Fruit fly (Drosophila melanogaster) whole organism, embryonic: ENCODE data around the gene trbd.
A peak's percentile ranks its signal among the peaks of the same experiment; 100 is the strongest.

Experiments used
- Ada2b ChIP-seq: fragments of 200-800 bp; sonication (Bioruptor generic); IDR thresholded peaks from 2 replicates; pipeline ENCODE4 v1.3.6; 2022; ENCODE audit warnings: missing biosample characterization, missing genetic modification characterization
- CG10147 ChIP-seq: fragments of 200-800 bp; sonication (Bioruptor generic); optimal IDR thresholded peaks from 2 replicates; lab custom pipeline; 2019; ENCODE audit warnings: missing biosample characterization, mild to moderate bottlenecking, missing genetic modification characterization, moderate library complexity
- CG10267 ChIP-seq: fragments of 200-800 bp; sonication (Bioruptor generic); optimal IDR thresholded peaks from 2 replicates; lab custom pipeline; 2018; ENCODE audit warnings: missing biosample characterization, mild to moderate bottlenecking, missing genetic modification characterization, moderate library complexity
- CG11696 ChIP-seq: fragments of 200-800 bp; sonication (Bioruptor generic); IDR thresholded peaks from 2 replicates; pipeline ENCODE4 v1.3.6; 2022; ENCODE audit warnings: missing biosample characterization, missing genetic modification characterization
- CG13424 ChIP-seq: fragments of 200-800 bp; sonication (Bioruptor generic); optimal IDR thresholded peaks from 2 replicates; lab custom pipeline; 2019; ENCODE audit warnings: missing biosample characterization, mild to moderate bottlenecking, missing genetic modification characterization, moderate library complexity
- CG13624 ChIP-seq: fragments of 200-800 bp; sonication (Bioruptor generic); optimal IDR thresholded peaks from 2 replicates; lab custom pipeline; 2016; ENCODE audit warnings: missing biosample characterization, missing genetic modification characterization
- CG15269 ChIP-seq: fragments of 200-800 bp; sonication (Bioruptor generic); optimal IDR thresholded peaks from 2 replicates; lab custom pipeline; 2018; ENCODE audit warnings: missing biosample characterization, mild to moderate bottlenecking, missing genetic modification characterization, moderate library complexity
- CG2129 ChIP-seq: fragments of 200-800 bp; sonication (Bioruptor generic); IDR thresholded peaks from 2 replicates; pipeline ENCODE4 v1.3.6; 2022; ENCODE audit warnings: missing biosample characterization, missing genetic modification characterization; ENCODE audit not compliant: partially characterized antibody
- CG2202 ChIP-seq: fragments of 200-800 bp; sonication (Bioruptor generic); optimal IDR thresholded peaks from 2 replicates; lab custom pipeline; 2018; ENCODE audit warnings: missing biosample characterization, mild to moderate bottlenecking, missing genetic modification characterization
- CG3281 ChIP-seq: fragments of 200-800 bp; sonication (Bioruptor generic); optimal IDR thresholded peaks from 3 replicates; lab custom pipeline; 2017; ENCODE audit warnings: missing biosample characterization, mild to moderate bottlenecking, missing genetic modification characterization
- CG4820 ChIP-seq: fragments of 200-800 bp; sonication (Bioruptor generic); optimal IDR thresholded peaks from 3 replicates; lab custom pipeline; 2016; ENCODE audit warnings: missing biosample characterization, missing genetic modification characterization
- CG6175 ChIP-seq: fragments of 200-800 bp; sonication (Bioruptor generic); IDR thresholded peaks from 3 replicates; pipeline ENCODE4 v1.3.6; 2022; ENCODE audit warnings: missing biosample characterization, missing genetic modification characterization
- CG6654 ChIP-seq: fragments of 200-800 bp; sonication (Bioruptor generic); optimal IDR thresholded peaks from 2 replicates; lab custom pipeline; 2017; ENCODE audit warnings: missing biosample characterization, mild to moderate bottlenecking, missing genetic modification characterization
- CG8944 ChIP-seq: fragments of 200-800 bp; sonication (Bioruptor generic); optimal IDR thresholded peaks from 3 replicates; lab custom pipeline; 2016; ENCODE audit warnings: missing biosample characterization, missing genetic modification characterization
- Camta ChIP-seq: fragments of 200-800 bp; sonication (Bioruptor generic); optimal IDR thresholded peaks from 2 replicates; lab custom pipeline; 2016; ENCODE audit warnings: missing biosample characterization, missing genetic modification characterization
- CrebB ChIP-seq: fragments of 200-800 bp; sonication (Bioruptor generic); optimal IDR thresholded peaks from 3 replicates; lab custom pipeline; 2018; ENCODE audit warnings: missing biosample characterization, mild to moderate bottlenecking, missing genetic modification characterization
- Gug ChIP-seq: fragments of 200-800 bp; sonication (Bioruptor generic); IDR thresholded peaks from 4 replicates; pipeline ENCODE4 v1.3.6; 2022; ENCODE audit warnings: missing biosample characterization, missing genetic modification characterization
- H2.0 ChIP-seq: fragments of 200-800 bp; sonication (Bioruptor generic); IDR thresholded peaks from 2 replicates; pipeline ENCODE4 v1.3.6; 2022; ENCODE audit warnings: missing biosample characterization, missing genetic modification characterization
- Hand ChIP-seq: fragments of 200-800 bp; sonication (Bioruptor generic); optimal IDR thresholded peaks from 2 replicates; lab custom pipeline; 2017; ENCODE audit warnings: mild to moderate bottlenecking, missing biosample characterization, missing genetic modification reagents, missing genetic modification characterization
- Hey ChIP-seq: fragments of 200-800 bp; sonication (Bioruptor generic); optimal IDR thresholded peaks from 3 replicates; lab custom pipeline; 2018; ENCODE audit warnings: missing biosample characterization, mild to moderate bottlenecking, missing genetic modification characterization
- Hr3 ChIP-seq: fragments of 200-800 bp; sonication (Bioruptor generic); optimal IDR thresholded peaks from 3 replicates; lab custom pipeline; 2016; ENCODE audit warnings: missing biosample characterization, missing genetic modification characterization
- NC2β ChIP-seq: fragments of 200-800 bp; sonication (Bioruptor generic); optimal IDR thresholded peaks from 2 replicates; lab custom pipeline; 2016; ENCODE audit warnings: missing biosample characterization, missing genetic modification characterization
- Oli ChIP-seq: fragments of 200-800 bp; sonication (Bioruptor generic); optimal IDR thresholded peaks from 2 replicates; lab custom pipeline; 2018; ENCODE audit warnings: missing biosample characterization, mild to moderate bottlenecking, missing genetic modification characterization, moderate library complexity
- Scr ChIP-seq: fragments of 200-800 bp; sonication (Bioruptor generic); IDR thresholded peaks from 2 replicates; pipeline ENCODE4 v1.3.6; 2022; ENCODE audit warnings: missing biosample characterization, missing genetic modification characterization; ENCODE audit not compliant: partially characterized antibody
- Six4 ChIP-seq: fragments of 200-800 bp; sonication (Bioruptor generic); optimal IDR thresholded peaks from 2 replicates; lab custom pipeline; 2016; ENCODE audit warnings: missing biosample characterization, missing genetic modification characterization
- Sox102F ChIP-seq: fragments of 200-800 bp; sonication (Bioruptor generic); optimal IDR thresholded peaks from 2 replicates; lab custom pipeline; 2018; ENCODE audit warnings: missing biosample characterization, mild to moderate bottlenecking, missing genetic modification characterization, moderate library complexity
- Sry-δ ChIP-seq: fragments of 200-800 bp; sonication (Bioruptor generic); optimal IDR thresholded peaks from 2 replicates; lab custom pipeline; 2016; ENCODE audit warnings: missing biosample characterization, missing genetic modification characterization
- Taf1 ChIP-seq: fragments of 200-800 bp; sonication (Bioruptor generic); IDR thresholded peaks from 2 replicates; pipeline ENCODE4 v1.3.6; 2022; ENCODE audit warnings: missing biosample characterization, missing genetic modification characterization
- Usf ChIP-seq: fragments of 200-800 bp; sonication (Bioruptor generic); optimal IDR thresholded peaks from 2 replicates; lab custom pipeline; 2017; ENCODE audit warnings: missing genotype, missing biosample characterization, missing genetic modification characterization
- ac ChIP-seq: fragments of 200-800 bp; sonication (Bioruptor generic); optimal IDR thresholded peaks from 3 replicates; lab custom pipeline; 2017; ENCODE audit warnings: missing biosample characterization, mild to moderate bottlenecking, missing genetic modification characterization
- cad ChIP-seq: fragments of >200 bp; optimal IDR thresholded peaks from 2 replicates; lab custom pipeline; 2017; ENCODE audit warnings: missing biosample characterization, missing genetic modification characterization
- chinmo ChIP-seq: fragments of 200-800 bp; sonication (Bioruptor generic); IDR thresholded peaks from 4 replicates; pipeline ENCODE4 v1.3.6; 2022; ENCODE audit warnings: missing biosample characterization, missing genetic modification characterization; ENCODE audit not compliant: partially characterized antibody
- croc ChIP-seq: fragments of 200-800 bp; sonication (Bioruptor generic); conservative IDR thresholded peaks from 3 replicates; pipeline ENCODE4 v1.3.6; 2022; ENCODE audit warnings: missing biosample characterization, missing genetic modification characterization
- crp ChIP-seq, 2 experiments: fragments of 200-800 bp; sonication (Bioruptor generic); optimal IDR thresholded peaks; 2 replicates in 1 of 2; 3 replicates in 1 of 2; lab custom pipeline; 2017; ENCODE audit warnings: missing biosample characterization in 2 of 2, missing genetic modification characterization in 2 of 2, mild to moderate bottlenecking in 1 of 2, moderate library complexity in 1 of 2
- dimm ChIP-seq: fragments of 200-800 bp; sonication (Bioruptor generic); IDR thresholded peaks from 2 replicates; pipeline ENCODE4 v1.3.6; 2022; ENCODE audit warnings: missing biosample characterization, missing genetic modification characterization
- dmrt99B ChIP-seq: fragments of 200-800 bp; sonication (Bioruptor generic); optimal IDR thresholded peaks from 2 replicates; lab custom pipeline; 2018; ENCODE audit warnings: missing biosample characterization, mild to moderate bottlenecking, missing genetic modification characterization, moderate library complexity
- esg ChIP-seq: fragments of 200-800 bp; sonication (Bioruptor generic); conservative IDR thresholded peaks from 2 replicates; pipeline ENCODE4 v1.3.6; 2022; ENCODE audit warnings: missing biosample characterization, missing genetic modification characterization
- eve ChIP-seq, 2 experiments: fragments of >200 bp; optimal IDR thresholded peaks; 2 replicates each; lab custom pipeline; 2017; ENCODE audit warnings: missing biosample characterization in 2 of 2, missing genetic modification characterization in 2 of 2
- fd102C ChIP-seq: fragments of 200-800 bp; sonication (Bioruptor generic); optimal IDR thresholded peaks from 2 replicates; lab custom pipeline; 2018; ENCODE audit warnings: missing biosample characterization, mild to moderate bottlenecking, missing genetic modification characterization, moderate library complexity
- gfzf ChIP-seq: fragments of 200-800 bp; sonication (Bioruptor generic); optimal IDR thresholded peaks from 2 replicates; lab custom pipeline; 2016; ENCODE audit warnings: missing biosample characterization, mild to moderate bottlenecking, missing genetic modification characterization, moderate library complexity
- her ChIP-seq: fragments of 200-800 bp; sonication (Bioruptor generic); optimal IDR thresholded peaks from 2 replicates; lab custom pipeline; 2016; ENCODE audit warnings: missing biosample characterization, missing genetic modification characterization
- hkb ChIP-seq, 2 experiments: fragments of 200-800 bp in 1 of 2; fragments of >200 bp in 1 of 2; sonication (Bioruptor generic) in 1 of 2; IDR thresholded peaks in 1 of 2; optimal IDR thresholded peaks in 1 of 2; 2 replicates each; pipeline versions ENCODE4 v1.3.6 to Lab custom; 2017 to 2022; ENCODE audit warnings: missing biosample characterization in 1 of 2, missing genetic modification characterization in 1 of 2
- inv ChIP-seq: fragments of 200-800 bp; sonication (Bioruptor generic); IDR thresholded peaks from 2 replicates; pipeline ENCODE4 v1.3.6; 2022; ENCODE audit warnings: missing biosample characterization, missing genetic modification characterization; ENCODE audit not compliant: partially characterized antibody
- lola ChIP-seq, 3 experiments: fragments of >200 bp in 2 of 3; fragments of 200-800 bp in 1 of 3; sonication (Bioruptor generic) in 1 of 3; optimal IDR thresholded peaks; 2 replicates each; lab custom pipeline; 2017 to 2019; ENCODE audit warnings: missing biosample characterization in 3 of 3, missing genetic modification characterization in 3 of 3, mild to moderate bottlenecking in 1 of 3, moderate library complexity in 1 of 3
- org-1 ChIP-seq: fragments of 200-800 bp; sonication (Bioruptor generic); optimal IDR thresholded peaks from 2 replicates; lab custom pipeline; 2017; ENCODE audit warnings: missing biosample characterization, missing genetic modification characterization
- pum ChIP-seq: fragments of 200-800 bp; sonication (Bioruptor generic); optimal IDR thresholded peaks from 2 replicates; lab custom pipeline; 2016; ENCODE audit warnings: missing biosample characterization, missing genetic modification characterization
- repo ChIP-seq: fragments of 200-800 bp; sonication (Bioruptor generic); optimal IDR thresholded peaks from 2 replicates; lab custom pipeline; 2016; ENCODE audit warnings: missing biosample characterization, missing genetic modification characterization
- vvl ChIP-seq: fragments of 200-800 bp; sonication (Bioruptor generic); IDR thresholded peaks from 2 replicates; pipeline ENCODE4 v1.3.6; 2022; ENCODE audit warnings: missing biosample characterization, missing genetic modification characterization
- z ChIP-seq: fragments of 200-800 bp; sonication (Bioruptor generic); IDR thresholded peaks from 3 replicates; pipeline ENCODE4 v1.3.6; 2022; ENCODE audit warnings: missing biosample characterization, missing genetic modification characterization
- zf30C ChIP-seq: fragments of 200-800 bp; sonication (Bioruptor generic); optimal IDR thresholded peaks from 3 replicates; lab custom pipeline; 2018; ENCODE audit warnings: missing biosample characterization, mild to moderate bottlenecking, missing genetic modification characterization

Gene trbd

dm6 chr3R:9677734-9678341 lies 33.0 kb downstream of the trbd start, which contains the start of gene p23 (continued):
- peak; percentile 58 for TF ChIP-seq Sry-δ
- peak; percentile 59 for TF ChIP-seq vvl (GFP tag; lab: Robert Waterston, UW)
- peak; percentile 43; the same call in 1 of the 2 replicates for TF ChIP-seq Scr (GFP tag; lab: Robert Waterston, UW)
- no peak for TF ChIP-seq lola (GFP tag; optimal IDR thresholded peaks at IDR 0.05; lab: Kevin White, UChicago)
- no peak for TF ChIP-seq dmrt99B (tag; lab: Kevin White, UChicago)
- TF ChIP-seq Ada2b (GFP tag; lab: Robert Waterston, UW) = no peak
- TF ChIP-seq Hr3 (GFP tag; lab: Kevin White, UChicago) = no peak
- TF ChIP-seq CrebB (tag; lab: Kevin White, UChicago) = no peak
- TF ChIP-seq Hey (tag; lab: Kevin White, UChicago) = no peak
- peak; percentile 83 for TF ChIP-seq hkb (optimal IDR thresholded peaks at IDR 0.05; lab: Kevin White, UChicago)
- no peak for TF ChIP-seq hkb (GFP tag; IDR thresholded peaks at IDR 0.05; lab: Robert Waterston, UW)
- no peak for TF ChIP-seq z
- TF ChIP-seq repo = no peak
- no peak for TF ChIP-seq CG6175 (GFP tag; lab: Robert Waterston, UW)
- TF ChIP-seq CG13624 (GFP tag; lab: Kevin White, UChicago) = peak; percentile 59
- no peak for TF ChIP-seq NC2β
- TF ChIP-seq Usf = no peak
- TF ChIP-seq CG10147 = no peak
- no peak for TF ChIP-seq CG8944 (GFP tag; lab: Kevin White, UChicago)
- no peak for TF ChIP-seq her
- TF ChIP-seq Hand (GFP tag; lab: Kevin White, UChicago) = no peak
- TF ChIP-seq cad (GFP tag; lab: Kevin White, UChicago) = no peak
- TF ChIP-seq CG3281 (GFP tag; lab: Kevin White, UChicago) = no peak
- no peak for TF ChIP-seq croc (GFP tag; lab: Robert Waterston, UW)
- TF ChIP-seq CG2129 (GFP tag; lab: Robert Waterston, UW) = no peak
- no peak for TF ChIP-seq CG15269 (tag; lab: Kevin White, UChicago)
- no peak for TF ChIP-seq zf30C (GFP tag; lab: Kevin White, UChicago)
- no peak for TF ChIP-seq Six4
- no peak for TF ChIP-seq Camta (GFP tag; lab: Kevin White, UChicago)
- TF ChIP-seq CG4820 (GFP tag; lab: Kevin White, UChicago) = no peak
- TF ChIP-seq fd102C (GFP tag; lab: Kevin White, UChicago) = no peak
- TF ChIP-seq inv = no peak
- no peak for TF ChIP-seq org-1 (GFP tag; lab: Kevin White, UChicago)
- no peak for TF ChIP-seq CG6654 (GFP tag; lab: Kevin White, UChicago)
- no peak for TF ChIP-seq esg (GFP tag; lab: Robert Waterston, UW)
- TF ChIP-seq Oli (tag; lab: Kevin White, UChicago) = no peak
- no peak for TF ChIP-seq eve (GFP tag; optimal IDR thresholded peaks at IDR 0.05; lab: Kevin White, UChicago)
- peak in 1 of 2 experiments; percentile 11 for TF ChIP-seq crp (GFP tag; optimal IDR thresholded peaks at IDR 0.05; lab: Kevin White, UChicago)
- no peak for TF ChIP-seq Sox102F
- TF ChIP-seq CG2202 (tag; lab: Kevin White, UChicago) = no peak
- peak; percentile 83; the same call in 1 of the 4 replicates for TF ChIP-seq chinmo (GFP tag; lab: Robert Waterston, UW)
- TF ChIP-seq Taf1 (GFP tag; lab: Robert Waterston, UW) = no peak
- no peak for TF ChIP-seq H2.0 (GFP tag; lab: Robert Waterston, UW)
- TF ChIP-seq pum (GFP tag; lab: Kevin White, UChicago) = no peak
- no peak for TF ChIP-seq Gug (GFP tag; lab: Robert Waterston, UW)
- no peak for TF ChIP-seq CG13424 (tag; lab: Kevin White, UChicago)
- no peak for TF ChIP-seq ac (GFP tag; lab: Kevin White, UChicago)
- TF ChIP-seq CG11696 = no peak
- peak; percentile 45 for TF ChIP-seq CG10267 (tag; lab: Kevin White, UChicago)
- TF ChIP-seq dimm (GFP tag; lab: Robert Waterston, UW) = no peak
- TF ChIP-seq gfzf (GFP tag; lab: Kevin White, UChicago) = peak; percentile 98
